Worm (Caenorhabditis elegans) whole organism, L4/young adult: Measurements from ENCODE around the gene F59A6.12.

Source experiments
- dao-5 ChIP-seq: sonication (generic microtip); optimal IDR thresholded peaks from 2 replicates; lab custom pipeline; 2016; ENCODE audit warnings: missing genotype, missing genetic modification characterization, moderate library complexity, missing compliant biosample characterization
- him-1 ChIP-seq: sonication (generic microtip); optimal IDR thresholded peaks from 2 replicates; lab custom pipeline; 2016; ENCODE audit warnings: missing genotype, missing genetic modification reagents, missing genetic modification characterization, missing compliant biosample characterization

DNA sequence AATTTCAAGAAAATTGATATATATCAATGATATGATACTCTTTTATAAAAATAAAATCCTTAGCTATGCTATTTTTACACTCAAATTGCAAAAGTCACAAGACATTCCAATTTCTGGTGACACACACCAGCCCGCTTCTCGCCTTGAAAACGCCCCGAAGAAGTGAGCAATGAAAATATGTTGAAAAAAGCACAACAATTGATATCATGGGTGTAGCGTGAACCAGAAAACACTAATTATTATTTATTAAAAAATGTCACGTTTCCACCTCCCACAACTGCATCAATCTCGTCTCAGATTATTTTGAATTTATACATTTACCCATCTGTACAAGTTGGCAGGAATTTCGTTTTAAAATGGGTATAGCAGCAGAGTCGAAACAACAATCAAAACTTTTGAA lies 7.1 kb downstream of the F59A6.12 start, which contains the start of gene F59A6.4:
- no peak for TF ChIP-seq him-1 (tag; lab: Kevin White, UChicago)
- no peak for TF ChIP-seq dao-5 (tag; lab: Kevin White, UChicago)
